Fruit fly (Drosophila melanogaster) whole organism, embryonic: ENCODE measurements around the gene CG13843.

Source experiments
- Atf-2 ChIP-seq: fragments of 200-800 bp; sonication (Bioruptor generic); optimal IDR thresholded peaks from 2 replicates; lab custom pipeline; 2016; ENCODE audit warnings: missing biosample characterization, missing genetic modification characterization
- B-H1 ChIP-seq: fragments of 200-800 bp; sonication (Bioruptor generic); IDR thresholded peaks from 3 replicates; pipeline ENCODE4 v1.3.6; 2022; ENCODE audit warnings: missing biosample characterization, missing genetic modification characterization
- BEAF-32 ChIP-seq: fragments of 200-800 bp; sonication (Bioruptor generic); optimal IDR thresholded peaks from 3 replicates; lab custom pipeline; 2017; ENCODE audit warnings: missing biosample characterization, missing genetic modification characterization, mild to moderate bottlenecking, moderate library complexity, missing genetic modification reagents
- CG10366 ChIP-seq: fragments of 200-800 bp; sonication (Bioruptor generic); IDR thresholded peaks from 2 replicates; pipeline ENCODE4 v1.3.6; 2022; ENCODE audit warnings: missing biosample characterization, missing genetic modification characterization
- CG11723 ChIP-seq: fragments of 200-800 bp; sonication (Bioruptor generic); optimal IDR thresholded peaks from 2 replicates; lab custom pipeline; 2017; ENCODE audit warnings: missing biosample characterization, mild to moderate bottlenecking, missing genetic modification characterization
- CG12071 ChIP-seq: fragments of 200-800 bp; sonication (Bioruptor generic); optimal IDR thresholded peaks from 3 replicates; lab custom pipeline; 2018; ENCODE audit warnings: missing biosample characterization, mild to moderate bottlenecking, missing genetic modification characterization
- CG12391 ChIP-seq: fragments of 200-800 bp; sonication (Bioruptor generic); optimal IDR thresholded peaks from 3 replicates; lab custom pipeline; 2018; ENCODE audit warnings: missing biosample characterization, mild to moderate bottlenecking, missing genetic modification characterization, moderate library complexity
- CG13424 ChIP-seq: fragments of 200-800 bp; sonication (Bioruptor generic); optimal IDR thresholded peaks from 2 replicates; lab custom pipeline; 2019; ENCODE audit warnings: missing biosample characterization, mild to moderate bottlenecking, missing genetic modification characterization, moderate library complexity
- CG1602 ChIP-seq: fragments of 200-800 bp; sonication (Bioruptor generic); optimal IDR thresholded peaks from 3 replicates; lab custom pipeline; 2016; ENCODE audit warnings: missing biosample characterization, missing genetic modification characterization
- CG17829 ChIP-seq: fragments of 200-800 bp; optimal IDR thresholded peaks from 2 replicates; lab custom pipeline; 2019; ENCODE audit warnings: missing biosample characterization, mild to moderate bottlenecking, missing genetic modification characterization, moderate library complexity
- CG2116 ChIP-seq: fragments of 200-800 bp; sonication (Bioruptor generic); optimal IDR thresholded peaks from 3 replicates; lab custom pipeline; 2018; ENCODE audit warnings: missing biosample characterization, mild to moderate bottlenecking, missing genetic modification characterization
- CG30020 ChIP-seq: fragments of 200-800 bp; optimal IDR thresholded peaks from 2 replicates; lab custom pipeline; 2019; ENCODE audit warnings: missing biosample characterization, mild to moderate bottlenecking, missing genetic modification characterization, moderate library complexity
- CG31388 ChIP-seq: fragments of 200-800 bp; sonication (Bioruptor generic); optimal IDR thresholded peaks from 2 replicates; lab custom pipeline; 2016; ENCODE audit warnings: missing biosample characterization, missing genetic modification characterization
- CG4820 ChIP-seq: fragments of 200-800 bp; sonication (Bioruptor generic); optimal IDR thresholded peaks from 3 replicates; lab custom pipeline; 2016; ENCODE audit warnings: missing biosample characterization, missing genetic modification characterization
- CG6254 ChIP-seq: fragments of 200-800 bp; sonication (Bioruptor generic); optimal IDR thresholded peaks from 3 replicates; lab custom pipeline; 2017; ENCODE audit warnings: mild to moderate bottlenecking, missing biosample characterization, missing genetic modification reagents, missing genetic modification characterization
- CG7556 ChIP-seq: fragments of 200-800 bp; sonication (Bioruptor generic); optimal IDR thresholded peaks from 2 replicates; lab custom pipeline; 2017; ENCODE audit warnings: missing biosample characterization, mild to moderate bottlenecking, missing genetic modification characterization
- CG7987 ChIP-seq: fragments of 200-800 bp; sonication (Bioruptor generic); optimal IDR thresholded peaks from 2 replicates; lab custom pipeline; 2018; ENCODE audit warnings: missing biosample characterization, mild to moderate bottlenecking, missing genetic modification characterization, moderate library complexity
- CG9932 ChIP-seq: fragments of 200-800 bp; sonication (Bioruptor generic); IDR thresholded peaks from 2 replicates; pipeline ENCODE4 v1.3.6; 2022; ENCODE audit warnings: missing biosample characterization, missing genetic modification characterization
- Fer3 ChIP-seq: fragments of 200-800 bp; sonication (Bioruptor generic); optimal IDR thresholded peaks from 2 replicates; lab custom pipeline; 2018; ENCODE audit warnings: missing biosample characterization, mild to moderate bottlenecking, missing genetic modification characterization, moderate library complexity
- H15 ChIP-seq: fragments of 200-800 bp; sonication (Bioruptor generic); IDR thresholded peaks from 3 replicates; pipeline ENCODE4 v1.3.6; 2022; ENCODE audit warnings: missing biosample characterization, missing genetic modification characterization
- HHEX ChIP-seq: fragments of 200-800 bp; sonication (Bioruptor generic); optimal IDR thresholded peaks from 3 replicates; lab custom pipeline; 2017; ENCODE audit warnings: missing biosample characterization, mild to moderate bottlenecking, missing genetic modification characterization, missing genetic modification reagents
- HmgD ChIP-seq: fragments of 200-800 bp; sonication (Bioruptor generic); optimal IDR thresholded peaks from 3 replicates; lab custom pipeline; 2016; ENCODE audit warnings: missing biosample characterization, missing genetic modification characterization
- Hr51 ChIP-seq, 2 experiments: fragments of 200-800 bp; sonication (Bioruptor generic); optimal IDR thresholded peaks; 2 replicates in 1 of 2; 3 replicates in 1 of 2; lab custom pipeline; 2016 to 2018; ENCODE audit warnings: missing biosample characterization in 2 of 2, missing genetic modification characterization in 2 of 2, mild to moderate bottlenecking in 1 of 2, moderate library complexity in 1 of 2
- Lhr ChIP-seq: fragments of 200-800 bp; sonication (Bioruptor generic); optimal IDR thresholded peaks from 3 replicates; lab custom pipeline; 2017; ENCODE audit warnings: mild to moderate bottlenecking, missing biosample characterization, missing genetic modification reagents, missing genetic modification characterization
- Lim3 ChIP-seq: fragments of 200-800 bp; sonication (Bioruptor generic); IDR thresholded peaks from 2 replicates; pipeline ENCODE4 v1.3.6; 2022; ENCODE audit warnings: missing biosample characterization, missing genetic modification characterization
- Lpt ChIP-seq: fragments of >200 bp; optimal IDR thresholded peaks from 2 replicates; lab custom pipeline; 2018; ENCODE audit warnings: missing biosample characterization, missing genetic modification characterization
- Mad ChIP-seq: fragments of 200-800 bp; sonication (Bioruptor generic); optimal IDR thresholded peaks from 2 replicates; lab custom pipeline; 2016; ENCODE audit warnings: missing biosample characterization, missing genetic modification characterization
- Neu2 ChIP-seq: fragments of 200-800 bp; sonication (Bioruptor generic); optimal IDR thresholded peaks from 3 replicates; lab custom pipeline; 2016; ENCODE audit warnings: missing biosample characterization, missing genetic modification characterization, borderline replicate concordance
- Pdp1 ChIP-seq, 2 experiments: fragments of 200-800 bp; sonication (Bioruptor generic); optimal IDR thresholded peaks; 3 replicates each; lab custom pipeline; 2016; ENCODE audit warnings: missing biosample characterization in 2 of 2, missing genetic modification characterization in 2 of 2, mild to moderate bottlenecking in 1 of 2, moderate library complexity in 1 of 2
- Sry-β ChIP-seq: fragments of 200-800 bp; sonication (Bioruptor generic); optimal IDR thresholded peaks from 2 replicates; lab custom pipeline; 2018; ENCODE audit warnings: missing biosample characterization, mild to moderate bottlenecking, missing genetic modification characterization, moderate library complexity
- Taf1 ChIP-seq: fragments of 200-800 bp; sonication (Bioruptor generic); IDR thresholded peaks from 2 replicates; pipeline ENCODE4 v1.3.6; 2022; ENCODE audit warnings: missing biosample characterization, missing genetic modification characterization
- cg ChIP-seq: fragments of 200-800 bp; sonication (Bioruptor generic); optimal IDR thresholded peaks from 3 replicates; lab custom pipeline; 2019; ENCODE audit warnings: missing biosample characterization, mild to moderate bottlenecking, missing genetic modification characterization, moderate library complexity
- chif ChIP-seq, 2 experiments: fragments of 200-800 bp; sonication (Bioruptor generic); optimal IDR thresholded peaks; 3 replicates each; lab custom pipeline; 2016; ENCODE audit warnings: missing biosample characterization in 2 of 2, missing genetic modification characterization in 2 of 2
- dimm ChIP-seq: fragments of 200-800 bp; sonication (Bioruptor generic); IDR thresholded peaks from 2 replicates; pipeline ENCODE4 v1.3.6; 2022; ENCODE audit warnings: missing biosample characterization, missing genetic modification characterization
- ftz-f1 ChIP-seq: fragments of 200-800 bp; sonication (Bioruptor generic); optimal IDR thresholded peaks from 2 replicates; lab custom pipeline; 2016; ENCODE audit warnings: missing biosample characterization, missing genetic modification characterization
- gce ChIP-seq: fragments of 200-800 bp; sonication (Bioruptor generic); IDR thresholded peaks from 3 replicates; pipeline ENCODE4 v1.3.6; 2022; ENCODE audit warnings: missing biosample characterization, missing genetic modification characterization
- gsb-n ChIP-seq: fragments of 200-800 bp; sonication (Bioruptor generic); optimal IDR thresholded peaks from 3 replicates; lab custom pipeline; 2018; ENCODE audit warnings: missing biosample characterization, mild to moderate bottlenecking, missing genetic modification characterization
- lola ChIP-seq, 3 experiments: fragments of >200 bp in 2 of 3; fragments of 200-800 bp in 1 of 3; sonication (Bioruptor generic) in 1 of 3; optimal IDR thresholded peaks; 2 replicates each; lab custom pipeline; 2017 to 2019; ENCODE audit warnings: missing biosample characterization in 3 of 3, missing genetic modification characterization in 3 of 3, mild to moderate bottlenecking in 1 of 3, moderate library complexity in 1 of 3
- lov ChIP-seq, 2 experiments: fragments of 200-800 bp in 1 of 2; fragments of >200 bp in 1 of 2; sonication (Bioruptor generic) in 1 of 2; IDR thresholded peaks in 1 of 2; optimal IDR thresholded peaks in 1 of 2; 2 replicates in 1 of 2; 3 replicates in 1 of 2; pipeline versions ENCODE4 v1.3.6 to Lab custom; 2017 to 2022; ENCODE audit warnings: missing biosample characterization in 1 of 2, missing genetic modification characterization in 1 of 2
- oc ChIP-seq: fragments of 200-800 bp; sonication (Bioruptor generic); optimal IDR thresholded peaks from 2 replicates; lab custom pipeline; 2018; ENCODE audit warnings: missing biosample characterization, mild to moderate bottlenecking, missing genetic modification characterization, moderate library complexity
- pan ChIP-seq, 4 experiments: fragments of >200 bp in 3 of 4; fragments of 200-800 bp in 1 of 4; sonication (Bioruptor generic) in 1 of 4; optimal IDR thresholded peaks in 3 of 4; IDR thresholded peaks in 1 of 4; 2 replicates each; pipeline versions ENCODE4 v1.3.6 to Lab custom; 2017 to 2022; ENCODE audit warnings: missing biosample characterization in 2 of 4, missing genetic modification characterization in 2 of 4, mixed read lengths in 1 of 4
- pfk ChIP-seq: fragments of 200-800 bp; sonication (Bioruptor generic); optimal IDR thresholded peaks from 2 replicates; lab custom pipeline; 2018; ENCODE audit warnings: missing biosample characterization, mild to moderate bottlenecking, missing genetic modification characterization, moderate library complexity
- sim ChIP-seq: fragments of 200-800 bp; sonication (Bioruptor generic); IDR thresholded peaks from 2 replicates; pipeline ENCODE4 v1.3.6; 2022; ENCODE audit warnings: missing biosample characterization, missing genetic modification characterization
- tin ChIP-seq: fragments of 200-800 bp; sonication (Bioruptor generic); optimal IDR thresholded peaks from 3 replicates; lab custom pipeline; 2016; ENCODE audit warnings: missing biosample characterization, missing genetic modification characterization
- tna ChIP-seq: fragments of 200-800 bp; sonication (Bioruptor generic); IDR thresholded peaks from 2 replicates; pipeline ENCODE4 v1.3.6; 2022; ENCODE audit warnings: missing biosample characterization, missing genetic modification characterization; ENCODE audit not compliant: partially characterized antibody
- toy ChIP-seq: fragments of 200-800 bp; sonication (Bioruptor generic); IDR thresholded peaks from 2 replicates; pipeline ENCODE4 v1.3.6; 2022; ENCODE audit warnings: missing biosample characterization, missing genetic modification characterization
- vnd ChIP-seq: fragments of 200-800 bp; sonication (Bioruptor generic); IDR thresholded peaks from 3 replicates; pipeline ENCODE4 v1.3.6; 2022; ENCODE audit warnings: missing biosample characterization, missing genetic modification characterization; ENCODE audit not compliant: partially characterized antibody
- zfh1 ChIP-seq: fragments of 200-800 bp; sonication (Bioruptor generic); IDR thresholded peaks from 3 replicates; pipeline ENCODE4 v1.3.6; 2022; ENCODE audit warnings: missing biosample characterization, missing genetic modification characterization

Gene CG13843

dm6 chr3R:22596450-22596849 is 12.8 kb upstream of the CG13843 start (continued):
- no peak for TF ChIP-seq Mad (GFP tag; lab: Kevin White, UChicago)
- no peak for TF ChIP-seq dimm (GFP tag; lab: Robert Waterston, UW)
- no peak for TF ChIP-seq pan (optimal IDR thresholded peaks at IDR 0.05; lab: Kevin White, UChicago)
- TF ChIP-seq pan (GFP tag; optimal IDR thresholded peaks at IDR 0.05 in 1 of 2, IDR thresholded peaks at IDR 0.05 in 1 of 2): no peak
- peak; percentile 7 for TF ChIP-seq CG13424 (tag; lab: Kevin White, UChicago)
- TF ChIP-seq HmgD (GFP tag; lab: Kevin White, UChicago): no peak
- peak; percentile 52 for TF ChIP-seq Fer3 (tag; lab: Kevin White, UChicago)
- TF ChIP-seq CG1602 (GFP tag; lab: Kevin White, UChicago): no peak
- TF ChIP-seq zfh1: peak; percentile 52; the same call in 1 of the 3 replicates
- TF ChIP-seq pfk (GFP tag; lab: Kevin White, UChicago): peak; percentile 18
- TF ChIP-seq vnd: no peak
- peak; percentile 65 for TF ChIP-seq CG12071 (GFP tag; lab: Kevin White, UChicago)
- TF ChIP-seq tin (GFP tag; lab: Kevin White, UChicago): no peak
- peak; percentile 19 for TF ChIP-seq gsb-n
- TF ChIP-seq CG9932 (GFP tag; lab: Robert Waterston, UW): peak; percentile 19; the same call in 1 of the 2 replicates
- no peak for TF ChIP-seq CG17829 (tag; lab: Kevin White, UChicago)
- peak in 1 of 3 experiments; percentile 30 for TF ChIP-seq lola (GFP tag; optimal IDR thresholded peaks at IDR 0.05; lab: Kevin White, UChicago)
- no peak for TF ChIP-seq lov (optimal IDR thresholded peaks at IDR 0.05; lab: Kevin White, UChicago)
- TF ChIP-seq lov (GFP tag; IDR thresholded peaks at IDR 0.05; lab: Robert Waterston, UW): peak; percentile 59; the same call in 1 of the 3 replicates
- TF ChIP-seq CG6254 (GFP tag; lab: Kevin White, UChicago): peak; percentile 26
- peak; percentile 75 for TF ChIP-seq gce (GFP tag; lab: Robert Waterston, UW)
- TF ChIP-seq CG11723 (GFP tag; lab: Kevin White, UChicago): peak; percentile 44
- peak; percentile 38; the same call in 1 of the 3 replicates for TF ChIP-seq B-H1 (GFP tag; lab: Robert Waterston, UW)
- TF ChIP-seq Pdp1 (GFP tag; optimal IDR thresholded peaks at IDR 0.05; lab: Kevin White, UChicago): peak; percentile 15 to 38
- TF ChIP-seq tna (GFP tag; lab: Robert Waterston, UW): no peak
- TF ChIP-seq Lim3 (GFP tag; lab: Robert Waterston, UW): no peak
- TF ChIP-seq sim (GFP tag; lab: Robert Waterston, UW): peak; percentile 29; the same call in 1 of the 2 replicates
- no peak for TF ChIP-seq Hr51 (GFP tag; optimal IDR thresholded peaks at IDR 0.05; lab: Kevin White, UChicago)
- TF ChIP-seq HHEX (GFP tag; lab: Kevin White, UChicago): peak; percentile 59
- TF ChIP-seq CG10366: peak; percentile 32
- peak; percentile 57 for TF ChIP-seq CG7556
- TF ChIP-seq Sry-β: no peak
- no peak for TF ChIP-seq CG31388 (GFP tag; lab: Kevin White, UChicago)
- TF ChIP-seq Atf-2 (GFP tag; lab: Kevin White, UChicago): peak; percentile 26
- no peak for TF ChIP-seq Neu2 (GFP tag; lab: Kevin White, UChicago)
- peak; percentile 56 for TF ChIP-seq cg (GFP tag; lab: Kevin White, UChicago)
- no peak for TF ChIP-seq Lhr (GFP tag; lab: Kevin White, UChicago)
- TF ChIP-seq toy (GFP tag; lab: Robert Waterston, UW): no peak
- no peak for TF ChIP-seq BEAF-32
- TF ChIP-seq CG4820 (GFP tag; lab: Kevin White, UChicago): peak; percentile 14
- TF ChIP-seq oc: no peak
- TF ChIP-seq Taf1: no peak
- no peak for TF ChIP-seq Lpt (GFP tag; lab: Kevin White, UChicago)
- TF ChIP-seq CG2116: peak; percentile 31
- peak; percentile 14 to 20 for TF ChIP-seq chif (GFP tag; optimal IDR thresholded peaks at IDR 0.05; lab: Kevin White, UChicago)
- TF ChIP-seq CG12391: peak; percentile 11
- TF ChIP-seq ftz-f1: peak; percentile 37
- peak; percentile 76 for TF ChIP-seq CG7987 (GFP tag; lab: Kevin White, UChicago)
- TF ChIP-seq CG30020 (tag; lab: Kevin White, UChicago): no peak
- TF ChIP-seq H15: no peak
